Worm (Caenorhabditis elegans): ENCODE measurements around the gene F18C5.10.

- no peak for TF ChIP-seq Y79H2A.3 (GFP tag; conservative IDR thresholded peaks at IDR 0.05)
- no peak for TF ChIP-seq him-1 (tag; optimal IDR thresholded peaks at IDR 0.05)
- no peak for TF ChIP-seq Y53F4B.3 (GFP tag; IDR thresholded peaks at IDR 0.05)
- TF ChIP-seq unc-62 (GFP tag; optimal IDR thresholded peaks at IDR 0.05): no peak
- no peak for TF ChIP-seq snpc-4 (GFP tag; optimal IDR thresholded peaks at IDR 0.05)
- TF ChIP-seq snpc-4 (tag; optimal IDR thresholded peaks at IDR 0.05): no peak
Measured at ce11 chrII:6520103-6520502, 41.1 kb downstream of the F18C5.10 start.
